Worm (Caenorhabditis elegans) whole organism, L2 larva: ENCODE measurements around the gene catp-2.

Experiments
- aly-2 ChIP-seq: fragments of 150-350 bp; optimal IDR thresholded peaks from 2 replicates; lab custom pipeline; 2014; ENCODE audit warnings: missing biosample characterization, missing genetic modification characterization
- elt-3 ChIP-seq: sonication (generic microtip); optimal IDR thresholded peaks from 2 replicates; lab custom pipeline; 2017; ENCODE audit warnings: missing biosample characterization, missing genetic modification characterization
- lsy-2 ChIP-seq, 2 experiments: fragments of 150-350 bp in 1 of 2; sonication (generic microtip) in 1 of 2; optimal IDR thresholded peaks; 2 replicates each; lab custom pipeline; 2014 to 2017; ENCODE audit warnings: missing biosample characterization in 2 of 2, missing genetic modification characterization in 2 of 2
- mab-5 ChIP-seq: fragments of 150-350 bp; optimal IDR thresholded peaks from 2 replicates; lab custom pipeline; 2014; ENCODE audit warnings: missing biosample characterization, missing genetic modification characterization
- mdl-1 ChIP-seq, 2 experiments: fragments of 150-350 bp in 1 of 2; sonication (generic microtip) in 1 of 2; optimal IDR thresholded peaks; 2 replicates each; lab custom pipeline; 2017; ENCODE audit warnings: missing biosample characterization in 2 of 2, missing genetic modification characterization in 2 of 2
- nhr-11 ChIP-seq: fragments of 150-350 bp; optimal IDR thresholded peaks from 2 replicates; lab custom pipeline; 2014; ENCODE audit warnings: missing biosample characterization, missing genetic modification characterization
- nhr-21 ChIP-seq: fragments of 150-350 bp; optimal IDR thresholded peaks from 2 replicates; lab custom pipeline; 2014; ENCODE audit warnings: missing biosample characterization, missing genetic modification characterization
- peb-1 ChIP-seq: fragments of 150-350 bp; optimal IDR thresholded peaks from 2 replicates; lab custom pipeline; 2014; ENCODE audit warnings: missing biosample characterization, missing genetic modification characterization
- skn-1 ChIP-seq: sonication (generic microtip); optimal IDR thresholded peaks from 2 replicates; lab custom pipeline; 2017; ENCODE audit warnings: missing biosample characterization, missing genetic modification characterization
- ztf-4 ChIP-seq: fragments of 150-350 bp; optimal IDR thresholded peaks from 2 replicates; lab custom pipeline; 2014; ENCODE audit warnings: missing biosample characterization, missing genetic modification characterization

The catp-2 gene

DNA sequence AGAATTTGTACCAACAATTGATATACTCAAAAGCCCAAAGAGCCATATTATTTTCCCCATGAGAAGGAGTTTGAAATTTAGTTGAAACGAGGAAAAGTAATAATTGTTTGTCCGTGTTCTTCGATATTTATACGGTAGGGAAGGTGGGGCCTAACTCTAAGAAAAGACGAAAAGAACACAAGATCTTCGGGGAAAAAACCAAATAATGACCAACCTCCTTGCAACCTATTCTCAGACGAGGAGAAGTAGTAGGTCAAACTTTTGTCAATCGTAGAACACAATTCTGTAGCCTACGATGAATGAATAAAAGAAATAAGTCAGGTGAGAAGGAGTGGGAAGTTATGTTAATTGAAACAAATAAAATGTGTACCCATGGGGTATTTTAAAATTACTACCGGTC, 52.6 kb downstream of the catp-2 start, which contains the start of gene ncx-8:
Gene ncx-8 (minus strand): TSS at position 101 of the 400 bp plus-strand sequence.
- TF ChIP-seq mab-5 (no peak), ztf-4 (tag; lab: Kevin White, UChicago) (no peak), aly-2 (tag; lab: Kevin White, UChicago) (no peak), nhr-11 (tag; lab: Kevin White, UChicago) (no peak), mdl-1 (tag; optimal IDR thresholded peaks at IDR 0.05; lab: Kevin White, UChicago) (no peak), peb-1 (tag; lab: Kevin White, UChicago) (no peak), nhr-21 (tag; lab: Kevin White, UChicago) (no peak), elt-3 (tag; lab: Kevin White, UChicago) (no peak), skn-1 (tag; lab: Kevin White, UChicago) (no peak), lsy-2 (tag; optimal IDR thresholded peaks at IDR 0.05; lab: Kevin White, UChicago) (no peak)
